Worm (Caenorhabditis elegans) whole organism, L4 larva: Measurements from ENCODE around the gene R06B10.7.
A peak's percentile ranks its signal among the peaks of the same experiment; 100 is the strongest.

Experiments used
- D1046.2 ChIP-seq: fragments of 200-800 bp; sonication (Bioruptor generic); IDR thresholded peaks from 2 replicates; pipeline ENCODE4 v1.3.6; 2022; ENCODE audit warnings: missing genetic modification characterization, missing compliant biosample characterization
- F10B5.3 ChIP-seq: sonication (generic microtip); optimal IDR thresholded peaks from 2 replicates; lab custom pipeline; 2016; ENCODE audit warnings: mild to moderate bottlenecking, missing genetic modification characterization, missing compliant biosample characterization
- F26F4.8 ChIP-seq: fragments of 200-800 bp; sonication (Bioruptor generic); conservative IDR thresholded peaks from 2 replicates; pipeline ENCODE4 v1.3.6; 2022; ENCODE audit warnings: missing genetic modification characterization, missing compliant biosample characterization
- F37D6.2 ChIP-seq: sonication (generic microtip); optimal IDR thresholded peaks from 2 replicates; lab custom pipeline; 2016; ENCODE audit warnings: mild to moderate bottlenecking, missing genetic modification characterization, missing compliant biosample characterization
- R02D3.7 ChIP-seq: fragments of 150-350 bp; sonication (generic microtip); optimal IDR thresholded peaks from 3 replicates; lab custom pipeline; 2014; ENCODE audit warnings: missing biosample characterization, missing genetic modification characterization
- T20F7.1 ChIP-seq: fragments of 200-800 bp; sonication (Bioruptor generic); optimal IDR thresholded peaks from 2 replicates; lab custom pipeline; 2018; ENCODE audit warnings: mild to moderate bottlenecking, missing genetic modification characterization, missing compliant biosample characterization
- Y48G9A.11 ChIP-seq: fragments of 200-800 bp; sonication (Bioruptor generic); IDR thresholded peaks from 2 replicates; pipeline ENCODE4 v1.3.6; 2022; ENCODE audit warnings: missing genetic modification reagents, missing genetic modification characterization, missing compliant biosample characterization
- Y5F2A.4 ChIP-seq: fragments of 200-800 bp; sonication (Bioruptor generic); optimal IDR thresholded peaks from 2 replicates; lab custom pipeline; 2018; ENCODE audit warnings: mild to moderate bottlenecking, missing genetic modification characterization, missing compliant biosample characterization
- ZK337.2 ChIP-seq: fragments of 200-800 bp; sonication (Bioruptor generic); IDR thresholded peaks from 2 replicates; pipeline ENCODE4 v1.3.6; 2022; ENCODE audit warnings: missing genetic modification reagents, missing genetic modification characterization, missing compliant biosample characterization
- aha-1 ChIP-seq: fragments of 150-350 bp; peaks from one replicate; lab custom pipeline; 2014; ENCODE audit warnings: missing biosample characterization, missing genetic modification characterization
- aly-2 ChIP-seq: sonication (generic microtip); optimal IDR thresholded peaks from 2 replicates; lab custom pipeline; 2018; ENCODE audit warnings: missing biosample characterization, missing genetic modification characterization
- arid-1 ChIP-seq: fragments of 200-800 bp; sonication (Bioruptor generic); conservative IDR thresholded peaks from 2 replicates; pipeline ENCODE4 v1.3.6; 2022; ENCODE audit warnings: missing genetic modification reagents, missing genetic modification characterization, missing compliant biosample characterization
- ceh-44 ChIP-seq: fragments of 200-800 bp; sonication (Bioruptor generic); IDR thresholded peaks from 2 replicates; pipeline ENCODE4 v1.3.6; 2022; ENCODE audit warnings: missing genetic modification reagents, missing genetic modification characterization, missing compliant biosample characterization
- ceh-62 ChIP-seq: sonication (generic microtip); optimal IDR thresholded peaks from 2 replicates; lab custom pipeline; 2017; ENCODE audit warnings: missing biosample characterization, missing genetic modification characterization
- daf-12 ChIP-seq: fragments of 150-350 bp; optimal IDR thresholded peaks from 2 replicates; lab custom pipeline; 2014; ENCODE audit warnings: missing biosample characterization, missing genetic modification reagents, missing genetic modification characterization
- dmd-6 ChIP-seq: fragments of 200-800 bp; sonication (Bioruptor generic); IDR thresholded peaks from 2 replicates; pipeline ENCODE4 v1.3.6; 2022; ENCODE audit warnings: missing genetic modification reagents, missing genetic modification characterization, missing compliant biosample characterization
- dmd-9 ChIP-seq: fragments of 200-800 bp; sonication (Bioruptor generic); IDR thresholded peaks from 2 replicates; pipeline ENCODE4 v1.3.6; 2022; ENCODE audit warnings: missing genetic modification reagents, missing genetic modification characterization, missing compliant biosample characterization
- egl-27 ChIP-seq: sonication (generic microtip); optimal IDR thresholded peaks from 3 replicates; lab custom pipeline; 2017; ENCODE audit warnings: missing biosample characterization, missing genetic modification reagents, missing genetic modification characterization
- fos-1 ChIP-seq: fragments of 150-350 bp; optimal IDR thresholded peaks from 2 replicates; lab custom pipeline; 2014; ENCODE audit warnings: missing biosample characterization, missing genetic modification characterization
- gei-8 ChIP-seq: fragments of 200-800 bp; sonication (Bioruptor generic); optimal IDR thresholded peaks from 2 replicates; lab custom pipeline; 2018; ENCODE audit warnings: mild to moderate bottlenecking, missing genetic modification characterization, missing compliant biosample characterization
- hif-1 ChIP-seq, 2 experiments: sonication (generic microtip); optimal IDR thresholded peaks; 2 replicates each; lab custom pipeline; 2016 to 2017; ENCODE audit warnings: missing compliant biosample characterization in 2 of 2, missing genetic modification characterization in 2 of 2, missing genetic modification reagents in 2 of 2, missing genotype in 2 of 2, mild to moderate bottlenecking in 1 of 2
- hmg-1.1 ChIP-seq: fragments of 200-800 bp; sonication (Bioruptor generic); IDR thresholded peaks from 2 replicates; pipeline ENCODE4 v1.3.6; 2022; ENCODE audit warnings: missing genetic modification reagents, missing genetic modification characterization, missing compliant biosample characterization
- lim-7 ChIP-seq: fragments of 200-800 bp; sonication (Bioruptor generic); IDR thresholded peaks from 2 replicates; pipeline ENCODE4 v1.3.6; 2022; ENCODE audit warnings: missing genetic modification characterization, missing compliant biosample characterization
- lin-1 ChIP-seq: fragments of 200-800 bp; sonication (Bioruptor generic); IDR thresholded peaks from 2 replicates; pipeline ENCODE4 v1.3.6; 2022; ENCODE audit warnings: missing genetic modification reagents, missing genetic modification characterization, missing compliant biosample characterization
- lin-13 ChIP-seq: fragments of 150-350 bp; optimal IDR thresholded peaks from 2 replicates; lab custom pipeline; 2014; ENCODE audit warnings: missing biosample characterization, missing genetic modification reagents, missing genetic modification characterization
- lin-15B ChIP-seq: fragments of 150-350 bp; sonication (generic microtip); optimal IDR thresholded peaks from 3 replicates; lab custom pipeline; 2014; ENCODE audit warnings: missing biosample characterization, missing genetic modification characterization
- lin-29 ChIP-seq: fragments of 200-800 bp; sonication (Bioruptor generic); IDR thresholded peaks from 2 replicates; pipeline ENCODE4 v1.3.6; 2022; ENCODE audit warnings: missing genetic modification reagents, missing genetic modification characterization, missing compliant biosample characterization
- lin-38 ChIP-seq: fragments of 200-800 bp; sonication (Bioruptor generic); IDR thresholded peaks from 2 replicates; pipeline ENCODE4 v1.3.6; 2022; ENCODE audit warnings: missing genetic modification reagents, missing genetic modification characterization, missing compliant biosample characterization
- lsy-2 ChIP-seq, 2 experiments: fragments of 150-350 bp in 1 of 2; sonication (generic microtip) in 1 of 2; optimal IDR thresholded peaks; 2 replicates each; lab custom pipeline; 2014 to 2017; ENCODE audit warnings: missing biosample characterization in 2 of 2, missing genetic modification characterization in 2 of 2
- mdt-29 ChIP-seq: fragments of 200-800 bp; sonication (Bioruptor generic); IDR thresholded peaks from 2 replicates; pipeline ENCODE4 v1.3.6; 2022; ENCODE audit warnings: missing genetic modification reagents, missing genetic modification characterization, missing compliant biosample characterization
- mes-2 ChIP-seq: sonication (generic microtip); optimal IDR thresholded peaks from 2 replicates; lab custom pipeline; 2016; ENCODE audit warnings: missing genotype, mild to moderate bottlenecking, missing genetic modification characterization, missing compliant biosample characterization; ENCODE audit not compliant: poor library complexity, severe bottlenecking
- nhr-10 ChIP-seq: fragments of 150-350 bp; optimal IDR thresholded peaks from 2 replicates; lab custom pipeline; 2014; ENCODE audit warnings: missing biosample characterization, missing genetic modification characterization
- nhr-102 ChIP-seq: sonication (generic microtip); optimal IDR thresholded peaks from 2 replicates; lab custom pipeline; 2016; ENCODE audit warnings: mild to moderate bottlenecking, missing genetic modification characterization, moderate library complexity, missing compliant biosample characterization
- nhr-25 ChIP-seq: sonication (generic microtip); optimal IDR thresholded peaks from 2 replicates; lab custom pipeline; 2017; ENCODE audit warnings: missing genetic modification characterization, mild to moderate bottlenecking, missing compliant biosample characterization, antibody characterized with exemption, moderate library complexity, borderline replicate concordance; ENCODE audit not compliant: insufficient read depth
- nhr-41 ChIP-seq: fragments of 200-800 bp; sonication (Bioruptor generic); IDR thresholded peaks from 2 replicates; pipeline ENCODE4 v1.3.6; 2022; ENCODE audit warnings: missing genetic modification reagents, missing genetic modification characterization, missing compliant biosample characterization
- nhr-42 ChIP-seq: fragments of 200-800 bp; sonication (Bioruptor generic); IDR thresholded peaks from 2 replicates; pipeline ENCODE4 v1.3.6; 2022; ENCODE audit warnings: missing genetic modification characterization, missing compliant biosample characterization
- nhr-48 ChIP-seq: sonication (generic microtip); optimal IDR thresholded peaks from 2 replicates; lab custom pipeline; 2016; ENCODE audit warnings: mild to moderate bottlenecking, missing genetic modification characterization, missing compliant biosample characterization
- nhr-76 ChIP-seq: fragments of 150-350 bp; optimal IDR thresholded peaks from 2 replicates; lab custom pipeline; 2014; ENCODE audit warnings: missing biosample characterization, missing genetic modification characterization
- nhr-77 ChIP-seq: fragments of 150-350 bp; optimal IDR thresholded peaks from 2 replicates; lab custom pipeline; 2014; ENCODE audit warnings: missing biosample characterization, missing genetic modification characterization
- pha-4 ChIP-seq, 2 experiments: fragments of 150-350 bp in 1 of 2; fragments of 200-800 bp in 1 of 2; sonication (Bioruptor generic) in 1 of 2; IDR thresholded peaks in 1 of 2; optimal IDR thresholded peaks in 1 of 2; 2 replicates each; pipeline versions ENCODE4 v1.3.6 to Lab custom; 2014 to 2022; ENCODE audit warnings: missing genetic modification characterization in 2 of 2, missing genetic modification reagents in 2 of 2, missing biosample characterization in 1 of 2, missing compliant biosample characterization in 1 of 2
- rbr-2 ChIP-seq: sonication (generic microtip); optimal IDR thresholded peaks from 2 replicates; lab custom pipeline; 2016; ENCODE audit warnings: missing genotype, missing genetic modification characterization, missing compliant biosample characterization
- sdz-12 ChIP-seq: fragments of 200-800 bp; sonication (Bioruptor generic); optimal IDR thresholded peaks from 2 replicates; lab custom pipeline; 2018; ENCODE audit warnings: mild to moderate bottlenecking, missing genetic modification characterization, missing compliant biosample characterization
- snpc-4 ChIP-seq: fragments of 150-350 bp; optimal IDR thresholded peaks from 2 replicates; lab custom pipeline; 2014; ENCODE audit warnings: missing biosample characterization, missing genetic modification characterization
- tag-97 ChIP-seq: fragments of 200-800 bp; sonication (Bioruptor generic); IDR thresholded peaks from 2 replicates; pipeline ENCODE4 v1.3.6; 2022; ENCODE audit warnings: missing genetic modification characterization, missing compliant biosample characterization
- tra-1 ChIP-seq: fragments of 200-800 bp; sonication (Bioruptor generic); IDR thresholded peaks from 2 replicates; pipeline ENCODE4 v1.3.6; 2022; ENCODE audit warnings: missing genetic modification reagents, missing genetic modification characterization, missing compliant biosample characterization
- unc-130 ChIP-seq: sonication (generic microtip); optimal IDR thresholded peaks from 2 replicates; lab custom pipeline; 2016; ENCODE audit warnings: missing genetic modification reagents, missing genetic modification characterization, missing compliant biosample characterization
- unc-62 ChIP-seq, 3 experiments: fragments of 150-350 bp in 1 of 3; sonication (generic microtip); optimal IDR thresholded peaks in 2 of 3; peaks in 1 of 3; 1 replicate in 1 of 3; 2 replicates in 2 of 3; lab custom pipeline; 2014 to 2017; ENCODE audit warnings: missing biosample characterization in 3 of 3, missing genetic modification characterization in 3 of 3, missing genetic modification reagents in 3 of 3, missing genotype in 1 of 3
- vab-7 ChIP-seq: fragments of 200-800 bp; sonication (Bioruptor generic); IDR thresholded peaks from 2 replicates; pipeline ENCODE4 v1.3.6; 2022; ENCODE audit warnings: missing genetic modification reagents, missing genetic modification characterization, missing compliant biosample characterization
- zfp-3 ChIP-seq: fragments of 200-800 bp; sonication (Bioruptor generic); conservative IDR thresholded peaks from 2 replicates; pipeline ENCODE4 v1.3.6; 2022; ENCODE audit warnings: missing genetic modification reagents, missing genetic modification characterization, missing compliant biosample characterization
- ztf-11 ChIP-seq: fragments of 150-350 bp; optimal IDR thresholded peaks from 2 replicates; lab custom pipeline; 2014; ENCODE audit warnings: missing biosample characterization, missing genetic modification characterization
- ztf-7 ChIP-seq: fragments of 150-350 bp; optimal IDR thresholded peaks from 2 replicates; lab custom pipeline; 2014; ENCODE audit warnings: missing biosample characterization, missing genetic modification characterization

The R06B10.7 gene

DNA sequence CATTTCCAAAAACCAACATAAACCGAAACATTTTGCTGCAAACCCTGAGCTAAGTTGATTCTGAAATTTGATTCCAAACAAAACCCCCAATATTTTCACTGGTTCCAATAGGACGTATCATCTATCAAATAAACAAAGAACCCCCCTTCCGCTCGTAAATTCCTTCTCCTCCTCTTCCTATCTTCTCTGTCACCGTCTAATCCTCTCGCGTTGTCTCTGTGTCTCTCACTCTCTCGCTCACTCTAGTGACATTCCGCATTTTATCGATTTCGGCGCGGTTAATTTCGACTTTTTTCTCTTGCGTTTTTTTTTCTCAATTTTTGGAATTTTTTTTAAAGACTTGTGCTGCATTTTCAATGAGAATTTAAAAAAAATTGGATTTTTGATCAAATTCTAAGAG is 19.2 kb downstream of the R06B10.7 start (continued):
- TF ChIP-seq ZK337.2 (GFP tag; lab: Robert Waterston, UW) (no peak), lin-1 (GFP tag; lab: Robert Waterston, UW) (no peak), rbr-2 (tag; lab: Kevin White, UChicago) (no peak), vab-7 (no peak), tra-1 (GFP tag; lab: Robert Waterston, UW) (no peak), lsy-2 (tag; optimal IDR thresholded peaks at IDR 0.05; lab: Kevin White, UChicago) (no peak), hmg-1.1 (peak; percentile 59), mes-2 (peak; percentile 28), aha-1 (tag; lab: Kevin White, UChicago) (peak; percentile 96), R02D3.7 (no peak), lin-13 (GFP tag; lab: Kevin White, UChicago) (peak; percentile 18), nhr-42 (GFP tag; lab: Robert Waterston, UW) (no peak), D1046.2 (GFP tag; lab: Robert Waterston, UW) (no peak), ceh-62 (tag; lab: Kevin White, UChicago) (no peak), Y5F2A.4 (GFP tag; lab: Kevin White, UChicago) (no peak), mdt-29 (GFP tag; lab: Robert Waterston, UW) (no peak), hif-1 (tag; optimal IDR thresholded peaks at IDR 0.05; lab: Kevin White, UChicago) (no peak), zfp-3 (GFP tag; lab: Robert Waterston, UW) (no peak), unc-130 (GFP tag; lab: Kevin White, UChicago) (no peak), arid-1 (GFP tag; lab: Robert Waterston, UW) (no peak), daf-12 (tag; lab: Kevin White, UChicago) (no peak), nhr-10 (tag; lab: Kevin White, UChicago) (no peak), F10B5.3 (tag; lab: Kevin White, UChicago) (no peak), unc-62 (GFP tag; optimal IDR thresholded peaks at IDR 0.05 in 1 of 2; lab: Kevin White, UChicago) (peak in 1 of 2 experiments; percentile 33), unc-62 (tag; optimal IDR thresholded peaks at IDR 0.05; lab: Kevin White, UChicago) (no peak), snpc-4 (tag; lab: Kevin White, UChicago) (no peak), lim-7 (GFP tag; lab: Robert Waterston, UW) (no peak), dmd-9 (GFP tag; lab: Robert Waterston, UW) (no peak), sdz-12 (GFP tag; lab: Kevin White, UChicago) (no peak), Y48G9A.11 (no peak), ztf-7 (tag; lab: Kevin White, UChicago) (no peak), F26F4.8 (no peak), ceh-44 (GFP tag; lab: Robert Waterston, UW) (no peak), tag-97 (GFP tag; lab: Robert Waterston, UW) (no peak), nhr-77 (tag; lab: Kevin White, UChicago) (no peak), nhr-48 (tag; lab: Kevin White, UChicago) (no peak), lin-29 (no peak), lin-15B (no peak), ztf-11 (tag; lab: Kevin White, UChicago) (no peak), egl-27 (tag; lab: Kevin White, UChicago) (no peak), nhr-25 (tag; lab: Kevin White, UChicago) (no peak), nhr-41 (GFP tag; lab: Robert Waterston, UW) (no peak), aly-2 (tag; lab: Kevin White, UChicago) (no peak), lin-38 (no peak), F37D6.2 (tag; lab: Kevin White, UChicago) (no peak), fos-1 (tag; lab: Kevin White, UChicago) (no peak), pha-4 (GFP tag; IDR thresholded peaks at IDR 0.05; lab: Robert Waterston, UW) (no peak), pha-4 (tag; optimal IDR thresholded peaks at IDR 0.05; lab: Kevin White, UChicago) (no peak), nhr-76 (tag; lab: Kevin White, UChicago) (no peak), gei-8 (GFP tag; lab: Kevin White, UChicago) (no peak), dmd-6 (GFP tag; lab: Robert Waterston, UW) (peak; percentile 29; the same call in 1 of the 2 replicates), nhr-102 (tag; lab: Kevin White, UChicago) (no peak), T20F7.1 (no peak)
